Fruit fly (Drosophila melanogaster) whole organism, embryonic: ENCODE data around the gene CG18171.
A peak's percentile ranks its signal among the peaks of the same experiment; 100 is the strongest.

Source experiments
- Antp ChIP-seq: fragments of 200-800 bp; sonication (Bioruptor generic); optimal IDR thresholded peaks from 3 replicates; lab custom pipeline; 2016; ENCODE audit warnings: missing biosample characterization, missing genetic modification characterization
- Asciz ChIP-seq: fragments of 200-800 bp; sonication (Bioruptor generic); optimal IDR thresholded peaks from 2 replicates; lab custom pipeline; 2017; ENCODE audit warnings: missing biosample characterization, mild to moderate bottlenecking, missing genetic modification characterization, missing genetic modification reagents
- Awh ChIP-seq: fragments of 200-800 bp; sonication (Bioruptor generic); IDR thresholded peaks from 2 replicates; pipeline ENCODE4, ENCODE4 v1.3.6; 2022; ENCODE audit warnings: missing biosample characterization, missing genetic modification characterization
- Bteb2 ChIP-seq: fragments of 200-800 bp; sonication (Bioruptor generic); optimal IDR thresholded peaks from 2 replicates; lab custom pipeline; 2016; ENCODE audit warnings: missing biosample characterization, missing genetic modification characterization
- CG1024 ChIP-seq: fragments of 200-800 bp; sonication (Bioruptor generic); IDR thresholded peaks from 2 replicates; pipeline ENCODE4 v1.3.6; 2022; ENCODE audit warnings: missing biosample characterization, missing genetic modification characterization
- CG10959 ChIP-seq: fragments of 200-800 bp; sonication (Bioruptor generic); IDR thresholded peaks from 2 replicates; pipeline ENCODE4 v1.3.6; 2022; ENCODE audit warnings: missing biosample characterization, missing genetic modification characterization
- CG11456 ChIP-seq: fragments of 200-800 bp; sonication (Bioruptor generic); IDR thresholded peaks from 3 replicates; pipeline ENCODE4 v1.3.6; 2022; ENCODE audit warnings: missing biosample characterization, missing genetic modification characterization
- CG13296 ChIP-seq: fragments of 200-800 bp; sonication (Bioruptor generic); optimal IDR thresholded peaks from 3 replicates; lab custom pipeline; 2018; ENCODE audit warnings: missing biosample characterization, mild to moderate bottlenecking, missing genetic modification characterization
- CG13894 ChIP-seq: fragments of 200-800 bp; sonication (Bioruptor generic); optimal IDR thresholded peaks from 3 replicates; lab custom pipeline; 2018; ENCODE audit warnings: missing biosample characterization, mild to moderate bottlenecking, missing genetic modification characterization, moderate library complexity
- CG14050 ChIP-seq: fragments of 200-800 bp; sonication (Bioruptor generic); IDR thresholded peaks from 3 replicates; pipeline ENCODE4 v1.3.6; 2022; ENCODE audit warnings: missing biosample characterization, missing genetic modification characterization
- CG14441 ChIP-seq: fragments of 200-800 bp; sonication (Bioruptor generic); IDR thresholded peaks from 2 replicates; pipeline ENCODE4 v1.3.6; 2022; ENCODE audit warnings: missing biosample characterization, missing genetic modification characterization
- CG1602 ChIP-seq: fragments of 200-800 bp; sonication (Bioruptor generic); optimal IDR thresholded peaks from 3 replicates; lab custom pipeline; 2016; ENCODE audit warnings: missing biosample characterization, missing genetic modification characterization
- CG17829 ChIP-seq: fragments of 200-800 bp; optimal IDR thresholded peaks from 2 replicates; lab custom pipeline; 2019; ENCODE audit warnings: missing biosample characterization, mild to moderate bottlenecking, missing genetic modification characterization, moderate library complexity
- CG17912 ChIP-seq: fragments of 200-800 bp; sonication (Bioruptor generic); optimal IDR thresholded peaks from 2 replicates; lab custom pipeline; 2018; ENCODE audit warnings: missing biosample characterization, mild to moderate bottlenecking, missing genetic modification characterization
- CG1832 ChIP-seq: fragments of 200-800 bp; sonication (Bioruptor generic); optimal IDR thresholded peaks from 2 replicates; lab custom pipeline; 2017; ENCODE audit warnings: missing biosample characterization, mild to moderate bottlenecking, missing genetic modification characterization, inconsistent platforms
- CG18476 ChIP-seq: fragments of 200-800 bp; sonication (Bioruptor generic); optimal IDR thresholded peaks from 2 replicates; lab custom pipeline; 2016; ENCODE audit warnings: missing biosample characterization, mild to moderate bottlenecking, missing genetic modification characterization
- CG31441 ChIP-seq: fragments of 200-800 bp; sonication (Bioruptor generic); IDR thresholded peaks from 2 replicates; pipeline ENCODE4 v1.3.6; 2022; ENCODE audit warnings: missing biosample characterization, missing genetic modification characterization
- CG32767 ChIP-seq: fragments of 200-800 bp; sonication (Bioruptor generic); IDR thresholded peaks from 2 replicates; pipeline ENCODE4 v1.3.6; 2022; ENCODE audit warnings: missing biosample characterization, missing genetic modification characterization
- CG4854 ChIP-seq: fragments of 200-800 bp; sonication (Bioruptor generic); optimal IDR thresholded peaks from 2 replicates; lab custom pipeline; 2016; ENCODE audit warnings: missing biosample characterization, missing genetic modification characterization, inconsistent platforms
- CG5245 ChIP-seq: fragments of 200-800 bp; sonication (Bioruptor generic); optimal IDR thresholded peaks from 3 replicates; lab custom pipeline; 2016; ENCODE audit warnings: missing biosample characterization, missing genetic modification characterization
- CG7372 ChIP-seq: fragments of 200-800 bp; sonication (Bioruptor generic); IDR thresholded peaks from 2 replicates; pipeline ENCODE4 v1.3.6; 2022; ENCODE audit warnings: missing biosample characterization, missing genetic modification characterization
- CG7556 ChIP-seq: fragments of 200-800 bp; sonication (Bioruptor generic); optimal IDR thresholded peaks from 2 replicates; lab custom pipeline; 2017; ENCODE audit warnings: missing biosample characterization, mild to moderate bottlenecking, missing genetic modification characterization
- CG7963 ChIP-seq: fragments of 200-800 bp; sonication (Bioruptor generic); IDR thresholded peaks from 3 replicates; pipeline ENCODE4 v1.3.6; 2022; ENCODE audit warnings: missing biosample characterization, missing genetic modification characterization; ENCODE audit not compliant: partially characterized antibody
- CG7987 ChIP-seq: fragments of 200-800 bp; sonication (Bioruptor generic); optimal IDR thresholded peaks from 2 replicates; lab custom pipeline; 2018; ENCODE audit warnings: missing biosample characterization, mild to moderate bottlenecking, missing genetic modification characterization, moderate library complexity
- CG8089 ChIP-seq: fragments of 200-800 bp; sonication (Bioruptor generic); optimal IDR thresholded peaks from 3 replicates; lab custom pipeline; 2016; ENCODE audit warnings: missing biosample characterization, missing genetic modification characterization
- Chrac-16 ChIP-seq: fragments of 200-800 bp; sonication (Bioruptor generic); optimal IDR thresholded peaks from 3 replicates; lab custom pipeline; 2016; ENCODE audit warnings: missing biosample characterization, missing genetic modification characterization
- D19A ChIP-seq: fragments of 200-800 bp; optimal IDR thresholded peaks from 3 replicates; lab custom pipeline; 2019; ENCODE audit warnings: missing biosample characterization, mild to moderate bottlenecking, missing genetic modification characterization, moderate library complexity
- Dbx ChIP-seq: fragments of 200-800 bp; sonication (Bioruptor generic); IDR thresholded peaks from 3 replicates; pipeline ENCODE4 v1.3.6; 2022; ENCODE audit warnings: missing biosample characterization, missing genetic modification characterization
- Dll ChIP-seq: fragments of 200-800 bp; sonication (Bioruptor generic); IDR thresholded peaks from 4 replicates; pipeline ENCODE4 v1.3.6; 2022; ENCODE audit warnings: missing biosample characterization, missing genetic modification characterization; ENCODE audit not compliant: partially characterized antibody
- ERR ChIP-seq: fragments of 200-800 bp; sonication (Bioruptor generic); optimal IDR thresholded peaks from 2 replicates; lab custom pipeline; 2016; ENCODE audit warnings: missing biosample characterization, missing genetic modification characterization
- H2.0 ChIP-seq: fragments of 200-800 bp; sonication (Bioruptor generic); IDR thresholded peaks from 2 replicates; pipeline ENCODE4 v1.3.6; 2022; ENCODE audit warnings: missing biosample characterization, missing genetic modification characterization
- HHEX ChIP-seq: fragments of 200-800 bp; sonication (Bioruptor generic); optimal IDR thresholded peaks from 3 replicates; lab custom pipeline; 2017; ENCODE audit warnings: missing biosample characterization, mild to moderate bottlenecking, missing genetic modification characterization, missing genetic modification reagents
- MESR4 ChIP-seq: fragments of 200-800 bp; sonication (Bioruptor generic); optimal IDR thresholded peaks from 2 replicates; lab custom pipeline; 2018; ENCODE audit warnings: missing biosample characterization, mild to moderate bottlenecking, missing genetic modification characterization, moderate library complexity
- Myb ChIP-seq: fragments of 200-800 bp; sonication (Bioruptor generic); optimal IDR thresholded peaks from 2 replicates; lab custom pipeline; 2016; ENCODE audit warnings: missing biosample characterization, missing genetic modification characterization
- Sry-δ ChIP-seq: fragments of 200-800 bp; sonication (Bioruptor generic); optimal IDR thresholded peaks from 2 replicates; lab custom pipeline; 2016; ENCODE audit warnings: missing biosample characterization, missing genetic modification characterization
- ap ChIP-seq: fragments of 200-800 bp; sonication (Bioruptor generic); IDR thresholded peaks from 2 replicates; pipeline ENCODE4 v1.3.6; 2022; ENCODE audit warnings: missing biosample characterization, missing genetic modification characterization
- br ChIP-seq: fragments of >200 bp; optimal IDR thresholded peaks from 2 replicates; lab custom pipeline; 2017
- cad ChIP-seq: fragments of >200 bp; optimal IDR thresholded peaks from 2 replicates; lab custom pipeline; 2017; ENCODE audit warnings: missing biosample characterization, missing genetic modification characterization
- crol ChIP-seq: fragments of 200-800 bp; sonication (Bioruptor generic); IDR thresholded peaks from 2 replicates; pipeline ENCODE4 v1.3.6; 2022; ENCODE audit warnings: missing biosample characterization, missing genetic modification characterization
- crp ChIP-seq, 2 experiments: fragments of 200-800 bp; sonication (Bioruptor generic); optimal IDR thresholded peaks; 2 replicates in 1 of 2; 3 replicates in 1 of 2; lab custom pipeline; 2017; ENCODE audit warnings: missing biosample characterization in 2 of 2, missing genetic modification characterization in 2 of 2, mild to moderate bottlenecking in 1 of 2, moderate library complexity in 1 of 2
- dmrt99B ChIP-seq: fragments of 200-800 bp; sonication (Bioruptor generic); optimal IDR thresholded peaks from 2 replicates; lab custom pipeline; 2018; ENCODE audit warnings: missing biosample characterization, mild to moderate bottlenecking, missing genetic modification characterization, moderate library complexity
- gce ChIP-seq: fragments of 200-800 bp; sonication (Bioruptor generic); IDR thresholded peaks from 3 replicates; pipeline ENCODE4 v1.3.6; 2022; ENCODE audit warnings: missing biosample characterization, missing genetic modification characterization
- hkb ChIP-seq, 2 experiments: fragments of 200-800 bp in 1 of 2; fragments of >200 bp in 1 of 2; sonication (Bioruptor generic) in 1 of 2; IDR thresholded peaks in 1 of 2; optimal IDR thresholded peaks in 1 of 2; 2 replicates each; pipeline versions ENCODE4 v1.3.6 to Lab custom; 2017 to 2022; ENCODE audit warnings: missing biosample characterization in 1 of 2, missing genetic modification characterization in 1 of 2
- mld ChIP-seq: fragments of 200-800 bp; sonication (Bioruptor generic); IDR thresholded peaks from 3 replicates; pipeline ENCODE4 v1.3.6; 2022; ENCODE audit warnings: missing biosample characterization, missing genetic modification characterization; ENCODE audit not compliant: partially characterized antibody
- nom ChIP-seq: fragments of 200-800 bp; sonication (Bioruptor generic); optimal IDR thresholded peaks from 2 replicates; lab custom pipeline; 2017; ENCODE audit warnings: missing biosample characterization, missing genetic modification characterization, mild to moderate bottlenecking, moderate library complexity, missing genetic modification reagents
- otp ChIP-seq: fragments of 200-800 bp; sonication (Bioruptor generic); IDR thresholded peaks from 3 replicates; pipeline ENCODE4, ENCODE4 v1.3.6; 2022; ENCODE audit warnings: missing biosample characterization, missing genetic modification characterization
- seq ChIP-seq: fragments of 200-800 bp; sonication (Bioruptor generic); IDR thresholded peaks from 2 replicates; pipeline ENCODE4 v1.3.6; 2022; ENCODE audit warnings: missing biosample characterization, missing genetic modification characterization
- so ChIP-seq: fragments of 200-800 bp; sonication (Bioruptor generic); IDR thresholded peaks from 3 replicates; pipeline ENCODE4 v1.3.6; 2022; ENCODE audit warnings: missing biosample characterization, missing genetic modification characterization
- tin ChIP-seq: fragments of 200-800 bp; sonication (Bioruptor generic); optimal IDR thresholded peaks from 3 replicates; lab custom pipeline; 2016; ENCODE audit warnings: missing biosample characterization, missing genetic modification characterization
- twi ChIP-seq: fragments of 200-800 bp; optimal IDR thresholded peaks from 2 replicates; lab custom pipeline; 2019; ENCODE audit warnings: missing biosample characterization, mild to moderate bottlenecking, missing genetic modification characterization, moderate library complexity
- yki ChIP-seq: fragments of >200 bp; optimal IDR thresholded peaks from 3 replicates; lab custom pipeline; 2018
- zen ChIP-seq: fragments of 200-800 bp; sonication (Bioruptor generic); optimal IDR thresholded peaks from 3 replicates; lab custom pipeline; 2018; ENCODE audit warnings: missing biosample characterization, mild to moderate bottlenecking, missing genetic modification characterization, moderate library complexity

Gene CG18171

dm6 chr3L:1702367-1702927 is 20.5 kb downstream of the CG18171 start, which contains the start of gene CG13931 (continued):
- TF ChIP-seq CG31441 (no peak; the same call in 1 of the 2 replicates), twi (no peak), CG1602 (GFP tag; lab: Kevin White, UChicago) (peak; percentile 13), ERR (GFP tag; lab: Kevin White, UChicago) (no peak), mld (GFP tag; lab: Robert Waterston, UW) (no peak), Dll (no peak), CG5245 (no peak), MESR4 (no peak), Dbx (GFP tag; lab: Robert Waterston, UW) (no peak), Sry-δ (GFP tag; lab: Kevin White, UChicago) (no peak), crp (GFP tag; optimal IDR thresholded peaks at IDR 0.05; lab: Kevin White, UChicago) (no peak), Awh (GFP tag; lab: Robert Waterston, UW) (no peak), Asciz (GFP tag; lab: Kevin White, UChicago) (no peak), CG7556 (GFP tag; lab: Kevin White, UChicago) (no peak), nom (GFP tag; lab: Kevin White, UChicago) (no peak), ap (GFP tag; lab: Robert Waterston, UW) (no peak), zen (tag; lab: Kevin White, UChicago) (peak; percentile 48), dmrt99B (tag; lab: Kevin White, UChicago) (no peak), H2.0 (GFP tag; lab: Robert Waterston, UW) (peak; percentile 21; the same call in 1 of the 2 replicates), CG1024 (GFP tag; lab: Robert Waterston, UW) (no peak), so (GFP tag; lab: Robert Waterston, UW) (no peak), Bteb2 (no peak), hkb (optimal IDR thresholded peaks at IDR 0.05; lab: Kevin White, UChicago) (no peak), hkb (GFP tag; IDR thresholded peaks at IDR 0.05; lab: Robert Waterston, UW) (peak; percentile 43; the same call in 1 of the 2 replicates), D19A (tag; lab: Kevin White, UChicago) (no peak), seq (GFP tag; lab: Robert Waterston, UW) (no peak), CG7987 (GFP tag; lab: Kevin White, UChicago) (no peak), CG14441 (GFP tag; lab: Robert Waterston, UW) (0 out of 2 replicates have a peak, but pooled peaks have one; percentile 31), HHEX (GFP tag; lab: Kevin White, UChicago) (no peak), CG7372 (GFP tag; lab: Robert Waterston, UW) (peak; percentile 16; the same call in 1 of the 2 replicates), CG32767 (no peak), Chrac-16 (GFP tag; lab: Kevin White, UChicago) (peak; percentile 23), CG14050 (GFP tag; lab: Robert Waterston, UW) (no peak), CG7963 (GFP tag; lab: Robert Waterston, UW) (no peak), yki (no peak), Antp (GFP tag; lab: Kevin White, UChicago) (no peak), gce (GFP tag; lab: Robert Waterston, UW) (no peak), CG8089 (no peak), CG17912 (GFP tag; lab: Kevin White, UChicago) (no peak), CG18476 (GFP tag; lab: Kevin White, UChicago) (no peak), otp (GFP tag; lab: Robert Waterston, UW) (no peak), CG1832 (GFP tag; lab: Kevin White, UChicago) (no peak), tin (GFP tag; lab: Kevin White, UChicago) (no peak), CG4854 (GFP tag; lab: Kevin White, UChicago) (no peak), cad (GFP tag; lab: Kevin White, UChicago) (no peak), CG11456 (GFP tag; lab: Robert Waterston, UW) (no peak), Myb (GFP tag; lab: Kevin White, UChicago) (no peak), crol (no peak), CG10959 (no peak), CG13296 (GFP tag; lab: Kevin White, UChicago) (no peak), CG17829 (no peak), br (lab: Kevin White, UChicago) (no peak), CG13894 (no peak)
